Fruit fly (Drosophila melanogaster): ENCODE data around the gene CG32037.

CG32037 gene

DNA sequence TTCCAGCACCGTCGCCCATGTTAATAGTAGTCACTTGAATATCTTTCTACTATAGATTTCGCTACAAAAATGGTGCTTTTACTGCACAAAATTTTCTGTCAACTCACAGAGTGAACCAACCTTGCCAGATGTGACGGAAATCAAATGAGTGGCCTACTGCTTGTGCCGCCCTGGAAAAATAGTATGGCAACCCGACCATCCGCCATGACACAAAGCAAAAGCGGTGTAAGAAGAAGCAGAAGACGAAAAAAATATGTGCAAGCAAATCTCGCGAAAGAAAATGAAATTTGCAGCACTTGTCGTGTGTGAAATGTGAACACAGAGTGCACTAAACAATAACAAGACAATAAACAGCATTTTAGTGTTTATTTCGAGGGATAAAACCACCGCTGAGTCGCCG is 15.2 kb downstream of the CG32037 start, which contains the start of the genes Uch-L5 and Jarid2 (continued):
- TF ChIP-seq CG3407 (GFP tag; optimal IDR thresholded peaks at IDR 0.05) (peak; percentile 22), Camta (GFP tag; optimal IDR thresholded peaks at IDR 0.05) (peak; percentile 55), CG11456 (GFP tag; IDR thresholded peaks at IDR 0.05) (peak; percentile 70; the same call in 2 of the 3 replicates), tna (GFP tag; IDR thresholded peaks at IDR 0.05; ENCODE audit: partially characterized antibody) (no peak), CG11723 (GFP tag; optimal IDR thresholded peaks at IDR 0.05) (no peak), CG13123 (GFP tag; optimal IDR thresholded peaks at IDR 0.05) (peak; percentile 41), CG6854 (GFP tag; optimal IDR thresholded peaks at IDR 0.05) (no peak), Blimp-1 (GFP tag; optimal IDR thresholded peaks at IDR 0.05) (no peak), ewg (GFP tag; optimal IDR thresholded peaks at IDR 0.05) (peak; percentile 49), Oli (tag; optimal IDR thresholded peaks at IDR 0.05) (no peak), CG9215 (GFP tag; IDR thresholded peaks at IDR 0.05) (no peak), Nf-YC (tag; optimal IDR thresholded peaks at IDR 0.05) (peak; percentile 46), run (tag; optimal IDR thresholded peaks at IDR 0.05) (no peak), CG13296 (GFP tag; optimal IDR thresholded peaks at IDR 0.05) (peak; percentile 41), CG11695 (GFP tag; IDR thresholded peaks at IDR 0.05) (no peak), Kr (GFP tag; optimal IDR thresholded peaks at IDR 0.05) (no peak), CG30403 (GFP tag; optimal IDR thresholded peaks at IDR 0.05) (peak; percentile 51), Bdp1 (GFP tag; optimal IDR thresholded peaks at IDR 0.05) (peak; percentile 24), gcm2 (GFP tag; optimal IDR thresholded peaks at IDR 0.05) (no peak), pros (GFP tag; optimal IDR thresholded peaks at IDR 0.05) (no peak), CG8388 (GFP tag; optimal IDR thresholded peaks at IDR 0.05) (no peak), CG3847 (GFP tag; IDR thresholded peaks at IDR 0.05) (peak; percentile 86), Hand (GFP tag; optimal IDR thresholded peaks at IDR 0.05) (no peak), Eip74EF (GFP tag; optimal IDR thresholded peaks at IDR 0.05) (no peak), CG7745 (tag; optimal IDR thresholded peaks at IDR 0.05) (no peak), CG3838 (GFP tag; optimal IDR thresholded peaks at IDR 0.05) (no peak), CG1602 (GFP tag; optimal IDR thresholded peaks at IDR 0.05) (no peak), CG1233 (GFP tag; optimal IDR thresholded peaks at IDR 0.05) (peak; percentile 23), ssp (GFP tag; IDR thresholded peaks at IDR 0.05) (no peak), Nf-YB (GFP tag; optimal IDR thresholded peaks at IDR 0.05) (peak; percentile 48), CG11504 (tag; optimal IDR thresholded peaks at IDR 0.05) (no peak), CG1792 (GFP tag; optimal IDR thresholded peaks at IDR 0.05) (no peak), Mrtf (GFP tag; IDR thresholded peaks at IDR 0.05) (no peak), Dad (GFP tag; optimal IDR thresholded peaks at IDR 0.05) (peak; percentile 51), CG5180 (GFP tag; optimal IDR thresholded peaks at IDR 0.05) (no peak), CG9609 (GFP tag; optimal IDR thresholded peaks at IDR 0.05) (peak; percentile 25), CG34376 (GFP tag; optimal IDR thresholded peaks at IDR 0.05) (peak; percentile 42), Xrp1 (GFP tag; IDR thresholded peaks at IDR 0.05) (peak; percentile 47; the same call in 1 of the 2 replicates), Dbx (GFP tag; IDR thresholded peaks at IDR 0.05) (0 out of 3 replicates have a peak, but pooled peaks have one; percentile 17), Mad (GFP tag; optimal IDR thresholded peaks at IDR 0.05) (peak; percentile 43), dysf (GFP tag; IDR thresholded peaks at IDR 0.05) (peak; percentile 41; the same call in 2 of the 3 replicates), onecut (GFP tag; IDR thresholded peaks at IDR 0.05) (peak; percentile 31), gce (GFP tag; IDR thresholded peaks at IDR 0.05) (no peak), zen (tag; optimal IDR thresholded peaks at IDR 0.05) (peak; percentile 38), kni (GFP tag; optimal IDR thresholded peaks at IDR 0.05) (peak; percentile 14), dpn (GFP tag; optimal IDR thresholded peaks at IDR 0.05) (peak; percentile 33 to 57), Side (GFP tag; optimal IDR thresholded peaks at IDR 0.05) (peak; percentile 58), CG12744 (GFP tag; optimal IDR thresholded peaks at IDR 0.05) (peak; percentile 11), CG2129 (GFP tag; IDR thresholded peaks at IDR 0.05; ENCODE audit: partially characterized antibody) (no peak), CG4617 (GFP tag; optimal IDR thresholded peaks at IDR 0.05; ENCODE audit: borderline replicate concordance) (peak; percentile 97)

Data from whole organism, embryonic.